Fruit fly (Drosophila melanogaster): ENCODE measurements around the gene ihog.

The ihog gene

dm6 chr2L:6948540-6948942 is at the start of gene ihog:
Gene ihog (minus strand): TSS chr2L:6948808.
- TF ChIP-seq noc (tag; optimal IDR thresholded peaks at IDR 0.05) = no peak

DNA sequence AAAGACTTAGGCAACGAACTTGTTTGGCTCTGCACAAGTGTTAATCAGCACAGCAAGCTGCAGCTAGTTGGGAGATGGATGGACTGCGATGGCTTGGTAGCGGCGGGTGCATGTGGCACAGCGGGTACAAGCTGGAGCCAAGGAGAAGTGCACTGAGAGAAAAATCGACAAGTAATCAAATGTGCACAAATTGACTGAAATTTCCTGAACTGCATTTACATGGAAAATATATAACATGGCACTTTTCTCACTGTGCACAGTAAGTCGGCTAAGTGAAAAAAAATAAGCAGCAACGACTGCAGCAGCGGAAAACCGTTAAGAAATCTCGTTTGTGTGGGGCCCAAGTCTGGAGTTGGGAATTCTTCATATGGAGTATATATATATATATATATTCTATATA is 42.5 kb upstream of the ihog start:
- no peak for TF ChIP-seq noc (tag; optimal IDR thresholded peaks at IDR 0.05)

dm6 chr2L:6971597-6972036 is 23.0 kb upstream of the ihog start, which contains the start of gene snRNP-U1-70K:
Gene snRNP-U1-70K (minus strand): TSS chr2L:6971737.
- TF ChIP-seq noc (tag; optimal IDR thresholded peaks at IDR 0.05) = no peak

- no peak for TF ChIP-seq noc (tag; optimal IDR thresholded peaks at IDR 0.05)
Observed at dm6 chr2L:6970813-6971212, 22.2 kb upstream of the ihog start.

- TF ChIP-seq noc (tag; optimal IDR thresholded peaks at IDR 0.05) = no peak
Observed at dm6 chr2L:6968013-6968517, 19.5 kb upstream of the ihog start.

dm6 chr2L:6967422-6968012 is 18.9 kb upstream of the ihog start, which contains the start of gene Sumo:
Gene Sumo (minus strand): TSS chr2L:6967644.
- TF ChIP-seq noc (tag; optimal IDR thresholded peaks at IDR 0.05) = no peak

dm6 chr2L:6966309-6966708 is 17.7 kb upstream of the ihog start:
- TF ChIP-seq noc (tag; optimal IDR thresholded peaks at IDR 0.05) = no peak

dm6 chr2L:6964632-6965031 is 16.0 kb upstream of the ihog start:
- no peak for TF ChIP-seq noc (tag; optimal IDR thresholded peaks at IDR 0.05)

- TF ChIP-seq noc (tag; optimal IDR thresholded peaks at IDR 0.05) = peak; percentile 59
Observed at dm6 chr2L:6964022-6964434, 15.4 kb upstream of the ihog start, which contains the start of the genes sip2 and Coprox. Gene sip2 (minus strand): TSS chr2L:6964074. Gene Coprox (plus strand): TSS chr2L:6964421.

dm6 chr2L:6960165-6960564 is 11.6 kb upstream of the ihog start, which contains the start of the genes Atac1 and Hmgcl:
Gene Atac1 (minus strand): TSS chr2L:6960328.
Gene Hmgcl (plus strand): TSS chr2L:6960377.
- no peak for TF ChIP-seq noc (tag; optimal IDR thresholded peaks at IDR 0.05)

- TF ChIP-seq noc (tag; optimal IDR thresholded peaks at IDR 0.05) = no peak
Observed at dm6 chr2L:6956725-6957124, 8.1 kb upstream of the ihog start, which contains the start of the genes CG13775 and CG3430. Gene CG13775 (minus strand): TSS chr2L:6956950. Gene CG3430 (plus strand): TSS chr2L:6957008.

DNA sequence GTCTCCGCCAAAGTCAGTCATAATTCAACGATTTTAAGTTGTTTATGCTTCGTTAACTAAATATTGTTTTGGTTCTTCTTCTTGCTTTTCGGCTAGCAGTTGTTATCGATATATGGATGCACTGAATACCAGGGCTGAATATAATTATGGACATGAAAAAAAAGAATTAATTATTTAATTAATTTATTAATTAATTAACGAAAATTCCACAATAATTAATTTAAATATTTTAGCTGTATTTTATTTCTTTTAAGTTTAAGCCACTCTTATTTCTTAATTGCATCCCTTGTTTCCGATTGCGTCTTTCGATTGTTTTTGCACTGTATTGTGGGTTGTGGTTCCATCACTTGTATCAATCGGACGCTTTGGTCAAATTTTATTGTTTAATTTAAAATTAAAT is 1.5 kb upstream of the ihog start, which contains the start of the genes Gas41 and SA1:
TSS of gene Gas41 (minus strand) at position 112 of the 400 bp plus-strand sequence.
TSS of gene SA1 (plus strand) at position 326 of the 400 bp plus-strand sequence.
- peak; percentile 89 for TF ChIP-seq noc (tag; optimal IDR thresholded peaks at IDR 0.05)

DNA sequence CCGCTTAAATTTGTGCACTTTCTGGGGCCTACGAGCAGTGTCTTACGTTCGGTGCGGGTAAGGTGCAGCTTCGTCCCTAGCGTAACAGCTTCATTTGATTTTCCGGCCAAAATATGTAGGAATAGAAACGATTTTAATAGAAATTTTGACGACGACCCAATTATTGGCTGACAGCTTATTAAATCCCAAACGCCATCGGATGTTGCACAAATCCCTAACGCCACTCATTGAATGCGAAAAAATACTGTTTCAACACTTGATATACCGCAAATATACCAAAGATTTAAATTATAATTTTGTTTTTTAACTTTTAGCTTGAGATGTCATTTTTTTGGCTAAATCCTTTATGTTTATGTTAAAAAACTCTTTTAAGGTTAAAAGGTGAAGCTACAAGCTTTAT is 3.5 kb downstream of the ihog start, which contains the start of gene Fgop2:
TSS of gene Fgop2 (minus strand) at position 202 of the 400 bp plus-strand sequence.
- TF ChIP-seq noc (tag; optimal IDR thresholded peaks at IDR 0.05) = no peak

- no peak for TF ChIP-seq noc (tag; optimal IDR thresholded peaks at IDR 0.05)
Observed at dm6 chr2L:6942714-6943113, 5.9 kb downstream of the ihog start, which contains the start of gene CG18304. Gene CG18304 (minus strand): TSS chr2L:6942814.

DNA sequence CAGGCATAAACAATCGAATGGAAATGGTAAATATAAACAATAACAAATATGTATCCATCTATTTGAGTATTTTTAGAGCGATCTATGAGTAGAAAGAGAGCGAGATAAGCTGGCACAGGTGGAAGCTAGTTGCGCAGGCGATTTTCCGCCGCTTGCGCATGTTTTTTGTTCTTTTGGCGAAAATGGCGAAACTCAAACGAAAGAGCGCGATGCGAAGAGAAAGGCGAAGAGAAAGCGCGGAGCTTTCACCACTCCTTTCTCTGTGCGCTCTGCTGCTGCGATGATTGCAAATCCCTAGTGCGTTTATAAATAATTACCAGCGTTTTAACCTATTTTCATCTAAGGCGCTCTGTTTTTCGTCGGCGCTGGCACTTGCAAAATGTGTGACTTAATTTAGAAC is 6.9 kb downstream of the ihog start:
- no peak for TF ChIP-seq noc (tag; optimal IDR thresholded peaks at IDR 0.05)

dm6 chr2L:6939698-6940097 is 8.9 kb downstream of the ihog start:
- no peak for TF ChIP-seq noc (tag; optimal IDR thresholded peaks at IDR 0.05)

DNA sequence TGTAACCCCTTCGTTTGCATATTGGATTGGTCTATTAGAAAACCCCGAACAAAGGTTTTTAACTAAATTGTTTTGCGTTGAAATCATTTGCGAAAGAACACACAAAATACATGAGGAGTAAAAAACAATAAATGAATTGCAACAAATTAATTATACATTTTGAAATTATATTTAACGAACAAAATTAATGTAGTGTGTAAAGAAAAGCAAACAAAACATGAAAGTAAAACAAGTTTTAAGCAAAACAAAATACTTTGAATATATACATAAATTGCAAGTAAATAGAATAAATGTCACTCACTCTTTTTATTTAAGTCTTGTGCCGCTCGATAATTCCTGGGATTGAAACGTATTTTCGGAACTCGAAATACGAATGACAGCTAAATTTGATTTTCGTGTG is 16.8 kb downstream of the ihog start, which contains the start of gene CG43232:
TSS of gene CG43232 (plus strand) at position 301 of the 400 bp plus-strand sequence.
- TF ChIP-seq noc (tag; optimal IDR thresholded peaks at IDR 0.05) = no peak
